Worm (Caenorhabditis elegans) whole organism, L3 larva: ENCODE data around the gene srw-39.
A peak's percentile ranks its signal among the peaks of the same experiment; 100 is the strongest.

ENCODE experiments used
- R02D3.7 ChIP-seq: fragments of 150-350 bp; optimal IDR thresholded peaks from 2 replicates; lab custom pipeline; 2014; ENCODE audit warnings: missing biosample characterization, missing genetic modification characterization
- aly-2 ChIP-seq: fragments of 150-350 bp; optimal IDR thresholded peaks from 2 replicates; lab custom pipeline; 2014; ENCODE audit warnings: missing biosample characterization, missing genetic modification characterization
- ama-1 ChIP-seq: fragments of 150-350 bp; optimal IDR thresholded peaks from 2 replicates; lab custom pipeline; 2018
- ceh-16 ChIP-seq: sonication (generic microtip); optimal IDR thresholded peaks from 2 replicates; lab custom pipeline; 2017; ENCODE audit warnings: missing biosample characterization, missing genetic modification characterization
- ceh-9 ChIP-seq: sonication (generic microtip); optimal IDR thresholded peaks from 2 replicates; lab custom pipeline; 2018; ENCODE audit warnings: missing biosample characterization, missing genetic modification characterization
- daf-12 ChIP-seq: fragments of 150-350 bp; optimal IDR thresholded peaks from 2 replicates; lab custom pipeline; 2014; ENCODE audit warnings: missing biosample characterization, missing genetic modification reagents, missing genetic modification characterization
- egl-5 ChIP-seq: fragments of 150-350 bp; optimal IDR thresholded peaks from 2 replicates; lab custom pipeline; 2017; ENCODE audit warnings: missing biosample characterization, missing genetic modification reagents, missing genetic modification characterization, inconsistent platforms
- elt-1 ChIP-seq: fragments of 150-350 bp; optimal IDR thresholded peaks from 2 replicates; lab custom pipeline; 2014; ENCODE audit warnings: missing biosample characterization, missing genetic modification characterization
- elt-2 ChIP-seq: sonication (generic microtip); optimal IDR thresholded peaks from 2 replicates; lab custom pipeline; 2016; ENCODE audit warnings: missing genetic modification reagents, mild to moderate bottlenecking, missing genetic modification characterization, missing compliant biosample characterization
- eor-1 ChIP-seq, 2 experiments: fragments of 150-350 bp; optimal IDR thresholded peaks; 2 replicates each; lab custom pipeline; 2014 to 2018; ENCODE audit warnings: missing biosample characterization in 2 of 2, missing genetic modification characterization in 2 of 2
- fkh-10 ChIP-seq: sonication (generic microtip); optimal IDR thresholded peaks from 2 replicates; lab custom pipeline; 2017; ENCODE audit warnings: missing biosample characterization, missing genetic modification reagents, missing genetic modification characterization
- fkh-2 ChIP-seq: fragments of 150-350 bp; optimal IDR thresholded peaks from 2 replicates; lab custom pipeline; 2014; ENCODE audit warnings: missing biosample characterization, missing genetic modification reagents, missing genetic modification characterization
- fos-1 ChIP-seq: fragments of 150-350 bp; optimal IDR thresholded peaks from 2 replicates; lab custom pipeline; 2014; ENCODE audit warnings: missing biosample characterization, missing genetic modification characterization
- hmg-11 ChIP-seq: sonication (generic microtip); optimal IDR thresholded peaks from 2 replicates; lab custom pipeline; 2016; ENCODE audit warnings: missing genetic modification characterization, missing compliant biosample characterization
- jun-1 ChIP-seq: fragments of 150-350 bp; optimal IDR thresholded peaks from 2 replicates; lab custom pipeline; 2014; ENCODE audit warnings: missing biosample characterization, missing genetic modification reagents, missing genetic modification characterization
- lsy-12 ChIP-seq: sonication (generic microtip); optimal IDR thresholded peaks from 2 replicates; lab custom pipeline; 2016; ENCODE audit warnings: mild to moderate bottlenecking, missing genetic modification characterization, missing compliant biosample characterization
- mdl-1 ChIP-seq: fragments of 150-350 bp; optimal IDR thresholded peaks from 2 replicates; lab custom pipeline; 2014; ENCODE audit warnings: missing biosample characterization, missing genetic modification characterization
- nfya-1 ChIP-seq: sonication (generic microtip); optimal IDR thresholded peaks from 2 replicates; lab custom pipeline; 2017; ENCODE audit warnings: missing genetic modification characterization, mild to moderate bottlenecking, missing compliant biosample characterization, antibody characterized with exemption, moderate library complexity; ENCODE audit not compliant: insufficient read depth
- nhr-12 ChIP-seq: fragments of 150-350 bp; optimal IDR thresholded peaks from 2 replicates; lab custom pipeline; 2014; ENCODE audit warnings: missing biosample characterization, missing genetic modification characterization
- nhr-23 ChIP-seq: fragments of 150-350 bp; optimal IDR thresholded peaks from 2 replicates; lab custom pipeline; 2014; ENCODE audit warnings: missing biosample characterization, missing genetic modification reagents, missing genetic modification characterization
- nhr-237 ChIP-seq: fragments of 150-350 bp; optimal IDR thresholded peaks from 2 replicates; lab custom pipeline; 2014; ENCODE audit warnings: missing biosample characterization, missing genetic modification characterization
- nhr-25 ChIP-seq: sonication (generic microtip); optimal IDR thresholded peaks from 2 replicates; lab custom pipeline; 2017; ENCODE audit warnings: missing biosample characterization, missing genetic modification characterization
- nhr-28 ChIP-seq: fragments of 150-350 bp; optimal IDR thresholded peaks from 2 replicates; lab custom pipeline; 2014; ENCODE audit warnings: missing biosample characterization, missing genetic modification characterization
- nhr-43 ChIP-seq: sonication (generic microtip); optimal IDR thresholded peaks from 2 replicates; lab custom pipeline; 2016; ENCODE audit warnings: mild to moderate bottlenecking, missing genetic modification characterization, missing compliant biosample characterization; ENCODE audit not compliant: poor library complexity, severe bottlenecking
- nhr-76 ChIP-seq: fragments of 150-350 bp; sonication (generic microtip); optimal IDR thresholded peaks from 5 replicates; lab custom pipeline; 2014; ENCODE audit warnings: missing biosample characterization, missing genetic modification characterization
- nhr-77 ChIP-seq: fragments of 150-350 bp; optimal IDR thresholded peaks from 2 replicates; lab custom pipeline; 2014; ENCODE audit warnings: missing biosample characterization, missing genetic modification characterization
- pha-4 ChIP-seq: fragments of 150-350 bp; optimal IDR thresholded peaks from 2 replicates; lab custom pipeline; 2014; ENCODE audit warnings: missing biosample characterization, missing genetic modification reagents, missing genetic modification characterization
- pqm-1 ChIP-seq: fragments of 150-350 bp; optimal IDR thresholded peaks from 2 replicates; lab custom pipeline; 2017; ENCODE audit warnings: missing biosample characterization, missing genetic modification characterization, inconsistent platforms
- sea-2 ChIP-seq: fragments of 150-350 bp; sonication (generic microtip); optimal IDR thresholded peaks from 4 replicates; lab custom pipeline; 2014; ENCODE audit warnings: missing biosample characterization, missing genetic modification reagents, missing genetic modification characterization
- skn-1 ChIP-seq: fragments of 150-350 bp; optimal IDR thresholded peaks from 2 replicates; lab custom pipeline; 2014; ENCODE audit warnings: missing biosample characterization, missing genetic modification characterization
- snpc-4 ChIP-seq: fragments of 150-350 bp; optimal IDR thresholded peaks from 2 replicates; lab custom pipeline; 2014; ENCODE audit warnings: missing biosample characterization, missing genetic modification characterization
- unc-39 ChIP-seq: sonication (generic microtip); optimal IDR thresholded peaks from 4 replicates; lab custom pipeline; 2017; ENCODE audit warnings: missing biosample characterization, missing genetic modification characterization
- unc-62 ChIP-seq: fragments of 150-350 bp; sonication (generic microtip); optimal IDR thresholded peaks from 4 replicates; lab custom pipeline; 2014; ENCODE audit warnings: missing biosample characterization, missing genetic modification reagents, missing genetic modification characterization
- zag-1 ChIP-seq: fragments of 150-350 bp; optimal IDR thresholded peaks from 2 replicates; lab custom pipeline; 2014; ENCODE audit warnings: missing biosample characterization, missing genetic modification characterization
- ztf-11 ChIP-seq: fragments of 150-350 bp; optimal IDR thresholded peaks from 2 replicates; lab custom pipeline; 2014; ENCODE audit warnings: missing biosample characterization, missing genetic modification characterization
- ztf-4 ChIP-seq: fragments of 150-350 bp; optimal IDR thresholded peaks from 2 replicates; lab custom pipeline; 2014; ENCODE audit warnings: missing biosample characterization, missing genetic modification characterization

Gene srw-39

ce11 chrV:20188790-20189189 lies 16.9 kb upstream of the srw-39 start, which contains the start of gene fbxa-116:
Gene fbxa-116, minus strand, starts transcription at chrV:20188890.
- TF ChIP-seq egl-5 (tag; lab: Kevin White, UChicago) (no peak), ceh-16 (tag; lab: Kevin White, UChicago) (no peak), nhr-76 (tag; lab: Kevin White, UChicago) (no peak), jun-1 (tag; lab: Kevin White, UChicago) (no peak), mdl-1 (tag; lab: Kevin White, UChicago) (no peak), hmg-11 (tag; lab: Kevin White, UChicago) (no peak), eor-1 (tag; optimal IDR thresholded peaks at IDR 0.05; lab: Kevin White, UChicago) (no peak), nhr-23 (tag; lab: Kevin White, UChicago) (no peak), daf-12 (tag; lab: Kevin White, UChicago) (no peak), fkh-2 (no peak), unc-62 (GFP tag; lab: Kevin White, UChicago) (no peak), nhr-28 (tag; lab: Kevin White, UChicago) (no peak), snpc-4 (tag; lab: Kevin White, UChicago) (no peak)

ce11 chrV:20186579-20186978 lies 14.7 kb upstream of the srw-39 start, which contains the start of gene srz-16:
Gene srz-16, minus strand, starts transcription at chrV:20186679.
- TF ChIP-seq elt-2 (tag; lab: Kevin White, UChicago) (no peak), ceh-9 (tag; lab: Kevin White, UChicago) (no peak), snpc-4 (tag; lab: Kevin White, UChicago) (no peak), nhr-28 (tag; lab: Kevin White, UChicago) (no peak), zag-1 (no peak)

- TF ChIP-seq lsy-12 (tag; lab: Kevin White, UChicago), result no peak
- TF ChIP-seq nhr-76 (tag; lab: Kevin White, UChicago), result no peak
- TF ChIP-seq eor-1 (tag; optimal IDR thresholded peaks at IDR 0.05; lab: Kevin White, UChicago), result no peak
- no peak for TF ChIP-seq unc-39 (tag; lab: Kevin White, UChicago)
- no peak for TF ChIP-seq elt-1
- no peak for TF ChIP-seq nhr-237
- no peak for TF ChIP-seq nfya-1 (tag; lab: Kevin White, UChicago)
- TF ChIP-seq pha-4 (tag; lab: Kevin White, UChicago), result no peak
- no peak for TF ChIP-seq elt-2 (tag; lab: Kevin White, UChicago)
- no peak for TF ChIP-seq ceh-16 (tag; lab: Kevin White, UChicago)
- no peak for TF ChIP-seq ztf-4 (tag; lab: Kevin White, UChicago)
- no peak for TF ChIP-seq nhr-12 (tag; lab: Kevin White, UChicago)
- TF ChIP-seq sea-2 (GFP tag; lab: Kevin White, UChicago), result no peak
- no peak for TF ChIP-seq ceh-9 (tag; lab: Kevin White, UChicago)
- no peak for TF ChIP-seq pqm-1 (tag; lab: Kevin White, UChicago)
- TF ChIP-seq egl-5 (tag; lab: Kevin White, UChicago), result no peak
- TF ChIP-seq, all 47 proteins: peak for 0
Measured at ce11 chrV:20182311-20182710, 10.5 kb upstream of the srw-39 start.

- TF ChIP-seq daf-12 (tag; lab: Kevin White, UChicago) (no peak), skn-1 (tag; lab: Kevin White, UChicago) (peak; percentile 90), R02D3.7 (no peak), ztf-11 (tag; lab: Kevin White, UChicago) (no peak), elt-2 (tag; lab: Kevin White, UChicago) (peak; percentile 71), nhr-77 (no peak), fkh-2 (no peak), fkh-10 (no peak), nhr-25 (tag; lab: Kevin White, UChicago) (no peak), sea-2 (GFP tag; lab: Kevin White, UChicago) (no peak), pha-4 (tag; lab: Kevin White, UChicago) (no peak)
Measured at ce11 chrV:20165808-20166207, 6.0 kb downstream of the srw-39 start.

DNA sequence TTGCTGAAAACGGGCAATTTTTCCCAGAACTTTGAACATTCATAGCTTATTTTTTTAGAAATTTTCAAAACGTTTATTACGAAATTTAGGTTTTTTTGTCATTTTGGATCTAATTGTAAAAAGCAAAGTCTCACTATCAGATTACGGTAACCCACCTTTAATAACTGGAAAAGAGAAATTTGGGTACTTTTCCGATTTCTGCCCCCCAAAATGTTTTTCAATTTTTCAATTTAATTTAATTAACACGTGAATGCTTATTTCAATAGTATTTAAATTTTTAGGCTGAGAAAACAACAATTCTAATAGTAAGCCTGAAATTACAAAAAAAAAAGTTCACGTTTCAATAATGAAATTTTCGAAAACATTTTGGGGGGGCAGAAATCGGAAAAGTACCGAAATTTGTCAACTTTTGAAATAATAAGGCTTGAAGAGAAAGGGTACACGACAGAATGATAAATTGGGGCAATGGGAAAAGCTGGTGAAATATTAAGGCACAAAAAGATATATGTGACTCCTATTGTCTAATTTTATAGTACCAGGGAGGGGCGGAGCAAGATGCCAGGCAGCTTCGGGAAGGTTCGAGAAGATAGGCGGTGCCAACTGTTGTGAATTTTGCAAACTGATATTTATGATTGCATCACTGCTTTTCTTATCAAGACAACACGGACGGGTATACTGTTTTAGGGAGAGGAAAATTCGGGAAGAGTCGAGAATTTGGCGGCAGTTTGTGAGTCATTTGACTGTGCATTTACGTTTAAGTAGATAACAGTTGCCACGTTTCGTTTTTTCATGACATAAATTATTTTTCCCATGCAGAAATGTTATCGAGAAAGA lies 7.6 kb downstream of the srw-39 start, which contains the start of gene F19B2.5:
Gene F19B2.5, minus strand, starts transcription at position 107 of the 834 bp plus-strand sequence.
- no peak for TF ChIP-seq nhr-237
- TF ChIP-seq fos-1, result peak; percentile 8
- TF ChIP-seq ama-1 (lab: Kevin White, UChicago), result peak; percentile 89
- peak; percentile 74 for TF ChIP-seq jun-1 (tag; lab: Kevin White, UChicago)
- TF ChIP-seq R02D3.7, result no peak
- no peak for TF ChIP-seq nhr-43 (tag; lab: Kevin White, UChicago)
- no peak for TF ChIP-seq zag-1
- TF ChIP-seq nfya-1 (tag; lab: Kevin White, UChicago), result peak; percentile 13
- peak; percentile 77 for TF ChIP-seq lsy-12 (tag; lab: Kevin White, UChicago)
- TF ChIP-seq elt-2 (tag; lab: Kevin White, UChicago), result peak; percentile 99
- TF ChIP-seq pqm-1 (tag; lab: Kevin White, UChicago), result peak; percentile 73
- TF ChIP-seq pha-4 (tag; lab: Kevin White, UChicago), result peak; percentile 43
- TF ChIP-seq aly-2 (tag; lab: Kevin White, UChicago), result no peak
- no peak for TF ChIP-seq egl-5 (tag; lab: Kevin White, UChicago)
